Fruit fly (Drosophila melanogaster) whole organism, embryonic: ENCODE measurements around the gene Sf3b3.

ENCODE experiments used
- CG12659 ChIP-seq: fragments of 200-800 bp; sonication (Bioruptor generic); optimal IDR thresholded peaks from 3 replicates; lab custom pipeline; 2017; ENCODE audit warnings: mild to moderate bottlenecking, missing biosample characterization, missing genetic modification reagents, missing genetic modification characterization
- CG2889 ChIP-seq: fragments of 200-800 bp; sonication (Bioruptor generic); IDR thresholded peaks from 3 replicates; pipeline ENCODE4 v1.3.6; 2022; ENCODE audit warnings: missing biosample characterization, missing genetic modification characterization
- CG6813 ChIP-seq: fragments of 200-800 bp; sonication (Bioruptor generic); optimal IDR thresholded peaks from 2 replicates; lab custom pipeline; 2017; ENCODE audit warnings: missing biosample characterization, missing genetic modification characterization, mild to moderate bottlenecking, moderate library complexity, missing genetic modification reagents
- CoRest ChIP-seq: fragments of 200-800 bp; sonication (Bioruptor generic); optimal IDR thresholded peaks from 3 replicates; lab custom pipeline; 2018; ENCODE audit warnings: missing biosample characterization, mild to moderate bottlenecking, missing genetic modification characterization, moderate library complexity
- MTF-1 ChIP-seq: fragments of 200-800 bp; sonication (Bioruptor generic); optimal IDR thresholded peaks from 2 replicates; lab custom pipeline; 2018; ENCODE audit warnings: missing biosample characterization, mild to moderate bottlenecking, missing genetic modification characterization, borderline replicate concordance
- Side ChIP-seq: fragments of 200-800 bp; sonication (Bioruptor generic); optimal IDR thresholded peaks from 2 replicates; lab custom pipeline; 2016; ENCODE audit warnings: missing biosample characterization, missing genetic modification characterization
- Stat92E ChIP-seq, 3 experiments: fragments of >200 bp in 2 of 3; fragments of 200-800 bp in 1 of 3; sonication (Bioruptor generic) in 1 of 3; optimal IDR thresholded peaks; 2 replicates each; lab custom pipeline; 2017 to 2019; ENCODE audit warnings: missing biosample characterization in 3 of 3, missing genetic modification characterization in 3 of 3, mild to moderate bottlenecking in 1 of 3, moderate library complexity in 1 of 3
- dmrt11E ChIP-seq: fragments of 200-800 bp; sonication (Bioruptor generic); optimal IDR thresholded peaks from 3 replicates; lab custom pipeline; 2018; ENCODE audit warnings: missing biosample characterization, mild to moderate bottlenecking, missing genetic modification characterization, moderate library complexity
- mld ChIP-seq: fragments of 200-800 bp; sonication (Bioruptor generic); IDR thresholded peaks from 3 replicates; pipeline ENCODE4 v1.3.6; 2022; ENCODE audit warnings: missing biosample characterization, missing genetic modification characterization; ENCODE audit not compliant: partially characterized antibody

dm6 chr3L:851061-851460 lies 17.9 kb upstream of the Sf3b3 start, which contains the start of gene Dci:
- TF ChIP-seq Side (peak; percentile 29), CG12659 (GFP tag; lab: Kevin White, UChicago) (peak; percentile 65), mld (GFP tag; lab: Robert Waterston, UW) (no peak; the same call in 2 of the 3 replicates), CG2889 (peak; percentile 84), MTF-1 (GFP tag; lab: Kevin White, UChicago) (no peak), dmrt11E (peak; percentile 69), CoRest (tag; lab: Kevin White, UChicago) (peak; percentile 84), Stat92E (GFP tag; optimal IDR thresholded peaks at IDR 0.05; lab: Kevin White, UChicago) (no peak), CG6813 (GFP tag; lab: Kevin White, UChicago) (no peak)
